Fruit fly (Drosophila melanogaster): ENCODE data around the gene NijA.
A peak's percentile ranks its signal among the peaks of the same experiment; 100 is the strongest.

NijA gene

DNA sequence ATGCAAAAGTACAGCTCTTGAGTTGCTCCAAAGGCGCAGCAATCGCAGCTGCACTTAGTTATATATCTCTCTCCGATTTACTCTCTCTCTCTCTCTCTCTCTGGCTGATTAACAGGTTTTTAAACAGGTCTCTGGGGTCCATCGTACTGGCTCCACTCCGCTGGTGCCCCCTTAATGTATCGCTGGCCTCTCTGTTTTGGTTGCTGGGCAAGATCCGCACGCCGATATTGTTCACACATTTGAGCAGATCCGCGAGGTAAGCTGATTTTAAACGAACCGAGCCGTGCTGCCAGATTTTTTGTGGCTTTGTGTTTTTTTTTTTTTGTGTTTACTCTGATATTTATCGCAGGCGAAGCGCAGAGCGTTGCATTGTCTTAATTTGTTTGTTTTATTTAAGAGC is 46.1 kb upstream of the NijA start (continued):
- no peak for TF ChIP-seq C15 (GFP tag; IDR thresholded peaks at IDR 0.05)
- no peak for TF ChIP-seq Aef1 (GFP tag; IDR thresholded peaks at IDR 0.05)
- TF ChIP-seq row (GFP tag; IDR thresholded peaks at IDR 0.05) = no peak
- TF ChIP-seq bab2 (GFP tag; optimal IDR thresholded peaks at IDR 0.05) = no peak
- TF ChIP-seq pum (GFP tag; optimal IDR thresholded peaks at IDR 0.05) = no peak
- TF ChIP-seq mld (GFP tag; IDR thresholded peaks at IDR 0.05; ENCODE audit: partially characterized antibody) = no peak
- TF ChIP-seq HLH4C (GFP tag; IDR thresholded peaks at IDR 0.05; ENCODE audit: partially characterized antibody) = no peak
- TF ChIP-seq CG14860 (GFP tag; IDR thresholded peaks at IDR 0.05; ENCODE audit: partially characterized antibody) = no peak
- TF ChIP-seq Dref (GFP tag; IDR thresholded peaks at IDR 0.05) = no peak
- peak; percentile 34 for TF ChIP-seq corto (GFP tag; optimal IDR thresholded peaks at IDR 0.05)
- no peak for TF ChIP-seq CG12219 (GFP tag; optimal IDR thresholded peaks at IDR 0.05)
- no peak for TF ChIP-seq CG33557 (GFP tag; optimal IDR thresholded peaks at IDR 0.05)
- no peak for TF ChIP-seq Antp (GFP tag; optimal IDR thresholded peaks at IDR 0.05)
- no peak for TF ChIP-seq tup (GFP tag; optimal IDR thresholded peaks at IDR 0.05)
- TF ChIP-seq ci (GFP tag; IDR thresholded peaks at IDR 0.05) = 0 out of 3 replicates have a peak, but pooled peaks have one; percentile 42
- TF ChIP-seq CG31365 (tag; optimal IDR thresholded peaks at IDR 0.05) = no peak
- no peak for TF ChIP-seq Nf-YC (tag; optimal IDR thresholded peaks at IDR 0.05)
- TF ChIP-seq Sin3A (optimal IDR thresholded peaks at IDR 0.05) = no peak
- TF ChIP-seq pros (GFP tag; optimal IDR thresholded peaks at IDR 0.05) = no peak
- TF ChIP-seq CG3407 (GFP tag; optimal IDR thresholded peaks at IDR 0.05) = no peak
- TF ChIP-seq Kr (GFP tag; optimal IDR thresholded peaks at IDR 0.05) = no peak
- no peak for TF ChIP-seq CG8478 (optimal IDR thresholded peaks at IDR 0.05)
- no peak for TF ChIP-seq CG2712 (tag; optimal IDR thresholded peaks at IDR 0.05)
- TF ChIP-seq MTF-1 (GFP tag; optimal IDR thresholded peaks at IDR 0.05; ENCODE audit: borderline replicate concordance) = no peak
- no peak for TF ChIP-seq sisA (GFP tag; IDR thresholded peaks at IDR 0.05)
- no peak for TF ChIP-seq seq (GFP tag; IDR thresholded peaks at IDR 0.05)
- no peak for TF ChIP-seq Taf1 (GFP tag; IDR thresholded peaks at IDR 0.05)
- no peak for TF ChIP-seq Camta (GFP tag; optimal IDR thresholded peaks at IDR 0.05)
- TF ChIP-seq salm (tag; optimal IDR thresholded peaks at IDR 0.05) = no peak
- TF ChIP-seq CG8388 (GFP tag; optimal IDR thresholded peaks at IDR 0.05) = no peak
- no peak for TF ChIP-seq gsb (GFP tag; IDR thresholded peaks at IDR 0.05)
- no peak for TF ChIP-seq lmd (GFP tag; IDR thresholded peaks at IDR 0.05)
- no peak for TF ChIP-seq Hr51 (GFP tag; optimal IDR thresholded peaks at IDR 0.05)
- no peak for TF ChIP-seq CG17612 (GFP tag; IDR thresholded peaks at IDR 0.05)
- TF ChIP-seq CG15269 (tag; optimal IDR thresholded peaks at IDR 0.05) = no peak
- TF ChIP-seq aop (GFP tag; IDR thresholded peaks at IDR 0.05) = no peak
- TF ChIP-seq run (tag; optimal IDR thresholded peaks at IDR 0.05) = no peak
- TF ChIP-seq ems (GFP tag; optimal IDR thresholded peaks at IDR 0.05) = no peak
- TF ChIP-seq Meics (GFP tag; optimal IDR thresholded peaks at IDR 0.05) = no peak
- TF ChIP-seq CG14014 (GFP tag; IDR thresholded peaks at IDR 0.05) = no peak
- TF ChIP-seq lbe (GFP tag; optimal IDR thresholded peaks at IDR 0.05) = peak; percentile 66
- no peak for TF ChIP-seq CG9932 (GFP tag; IDR thresholded peaks at IDR 0.05)
- TF ChIP-seq E2f1 (GFP tag; IDR thresholded peaks at IDR 0.05) = no peak
- TF ChIP-seq en (GFP tag; optimal IDR thresholded peaks at IDR 0.05) = no peak
- TF ChIP-seq kay (GFP tag; optimal IDR thresholded peaks at IDR 0.05) = no peak
- no peak for TF ChIP-seq CG2889 (GFP tag; IDR thresholded peaks at IDR 0.05)
- no peak for TF ChIP-seq bigmax (GFP tag; optimal IDR thresholded peaks at IDR 0.05)
- TF ChIP-seq btn (GFP tag; optimal IDR thresholded peaks at IDR 0.05) = no peak
- peak; percentile 72 for TF ChIP-seq grn (GFP tag; optimal IDR thresholded peaks at IDR 0.05)
- TF ChIP-seq tll (GFP tag; optimal IDR thresholded peaks at IDR 0.05) = no peak
- TF ChIP-seq CG17568 (GFP tag; optimal IDR thresholded peaks at IDR 0.05) = no peak
- TF ChIP-seq CG1832 (GFP tag; optimal IDR thresholded peaks at IDR 0.05) = no peak
- no peak for TF ChIP-seq hth (optimal IDR thresholded peaks at IDR 0.05)
